Worm (Caenorhabditis elegans) whole organism, L4 larva: ENCODE measurements around the gene his-48.

Source experiments
- D1046.2 ChIP-seq: fragments of 200-800 bp; sonication (Bioruptor generic); IDR thresholded peaks from 2 replicates; pipeline ENCODE4 v1.3.6; 2022; ENCODE audit warnings: missing genetic modification characterization, missing compliant biosample characterization
- F49E8.2 ChIP-seq: sonication (generic microtip); optimal IDR thresholded peaks from 2 replicates; lab custom pipeline; 2016; ENCODE audit warnings: missing compliant biosample characterization, mild to moderate bottlenecking, missing genetic modification characterization, borderline replicate concordance
- R02D3.7 ChIP-seq: fragments of 150-350 bp; sonication (generic microtip); optimal IDR thresholded peaks from 3 replicates; lab custom pipeline; 2014; ENCODE audit warnings: missing biosample characterization, missing genetic modification characterization
- Y5F2A.4 ChIP-seq: fragments of 200-800 bp; sonication (Bioruptor generic); optimal IDR thresholded peaks from 2 replicates; lab custom pipeline; 2018; ENCODE audit warnings: mild to moderate bottlenecking, missing genetic modification characterization, missing compliant biosample characterization
- ceh-20 ChIP-seq: fragments of 200-800 bp; sonication (Bioruptor generic); IDR thresholded peaks from 2 replicates; pipeline ENCODE4 v1.3.6; 2022; ENCODE audit warnings: missing genetic modification reagents, missing genetic modification characterization, missing compliant biosample characterization
- ceh-32 ChIP-seq: sonication (generic microtip); optimal IDR thresholded peaks from 2 replicates; lab custom pipeline; 2016; ENCODE audit warnings: mild to moderate bottlenecking, missing genetic modification characterization, missing compliant biosample characterization; ENCODE audit not compliant: poor library complexity
- ceh-62 ChIP-seq: sonication (generic microtip); optimal IDR thresholded peaks from 2 replicates; lab custom pipeline; 2017; ENCODE audit warnings: missing biosample characterization, missing genetic modification characterization
- cey-2 ChIP-seq: sonication (generic microtip); optimal IDR thresholded peaks from 3 replicates; lab custom pipeline; 2017; ENCODE audit warnings: missing genetic modification characterization, mild to moderate bottlenecking, missing compliant biosample characterization, antibody characterized with exemption, borderline replicate concordance; ENCODE audit not compliant: insufficient read depth
- ctbp-1 ChIP-seq: fragments of 200-800 bp; sonication (Bioruptor generic); IDR thresholded peaks from 2 replicates; pipeline ENCODE4 v1.3.6; 2022; ENCODE audit warnings: missing genetic modification reagents, missing genetic modification characterization, missing compliant biosample characterization
- daf-12 ChIP-seq: fragments of 150-350 bp; optimal IDR thresholded peaks from 2 replicates; lab custom pipeline; 2014; ENCODE audit warnings: missing biosample characterization, missing genetic modification reagents, missing genetic modification characterization
- daf-16 ChIP-seq, 3 experiments: sonication (generic microtip); optimal IDR thresholded peaks; 2 replicates each; lab custom pipeline; 2016 to 2017; ENCODE audit warnings: missing genetic modification characterization in 3 of 3, missing genetic modification reagents in 3 of 3, mild to moderate bottlenecking in 2 of 3, missing compliant biosample characterization in 2 of 3, missing biosample characterization in 1 of 3, moderate library complexity in 1 of 3
- daf-19 ChIP-seq: fragments of 200-800 bp; sonication (Bioruptor generic); conservative IDR thresholded peaks from 2 replicates; pipeline ENCODE4 v1.3.6; 2022; ENCODE audit warnings: missing genetic modification characterization, missing compliant biosample characterization
- duxl-1 ChIP-seq: sonication (generic microtip); optimal IDR thresholded peaks from 2 replicates; lab custom pipeline; 2016; ENCODE audit warnings: mild to moderate bottlenecking, missing genetic modification characterization, moderate library complexity, missing compliant biosample characterization; ENCODE audit not compliant: poor library complexity
- egl-27 ChIP-seq: sonication (generic microtip); optimal IDR thresholded peaks from 3 replicates; lab custom pipeline; 2017; ENCODE audit warnings: missing biosample characterization, missing genetic modification reagents, missing genetic modification characterization
- egl-43 ChIP-seq: fragments of 200-800 bp; sonication (Bioruptor generic); IDR thresholded peaks from 2 replicates; pipeline ENCODE4 v1.3.6; 2022; ENCODE audit warnings: missing genetic modification reagents, missing genetic modification characterization, missing compliant biosample characterization
- hif-1 ChIP-seq, 2 experiments: sonication (generic microtip); optimal IDR thresholded peaks; 2 replicates each; lab custom pipeline; 2016 to 2017; ENCODE audit warnings: missing compliant biosample characterization in 2 of 2, missing genetic modification characterization in 2 of 2, missing genetic modification reagents in 2 of 2, missing genotype in 2 of 2, mild to moderate bottlenecking in 1 of 2
- hmg-1.1 ChIP-seq: fragments of 200-800 bp; sonication (Bioruptor generic); IDR thresholded peaks from 2 replicates; pipeline ENCODE4 v1.3.6; 2022; ENCODE audit warnings: missing genetic modification reagents, missing genetic modification characterization, missing compliant biosample characterization
- lim-7 ChIP-seq: fragments of 200-800 bp; sonication (Bioruptor generic); IDR thresholded peaks from 2 replicates; pipeline ENCODE4 v1.3.6; 2022; ENCODE audit warnings: missing genetic modification characterization, missing compliant biosample characterization
- lin-1 ChIP-seq: fragments of 200-800 bp; sonication (Bioruptor generic); IDR thresholded peaks from 2 replicates; pipeline ENCODE4 v1.3.6; 2022; ENCODE audit warnings: missing genetic modification reagents, missing genetic modification characterization, missing compliant biosample characterization
- lin-39 ChIP-seq: fragments of 150-350 bp; optimal IDR thresholded peaks from 2 replicates; lab custom pipeline; 2014; ENCODE audit warnings: missing biosample characterization, missing genetic modification reagents, missing genetic modification characterization
- lsy-2 ChIP-seq, 2 experiments: fragments of 150-350 bp in 1 of 2; sonication (generic microtip) in 1 of 2; optimal IDR thresholded peaks; 2 replicates each; lab custom pipeline; 2014 to 2017; ENCODE audit warnings: missing biosample characterization in 2 of 2, missing genetic modification characterization in 2 of 2
- madf-5 ChIP-seq, 2 experiments: fragments of 200-800 bp; sonication (Bioruptor generic); IDR thresholded peaks; 2 replicates each; pipeline ENCODE4 v1.3.6; 2022; ENCODE audit warnings: missing compliant biosample characterization in 2 of 2, missing genetic modification characterization in 2 of 2
- madf-9 ChIP-seq: fragments of 200-800 bp; sonication (Bioruptor generic); conservative IDR thresholded peaks from 2 replicates; pipeline ENCODE4 v1.3.6; 2022; ENCODE audit warnings: missing genetic modification reagents, missing genetic modification characterization, missing compliant biosample characterization
- mdl-1 ChIP-seq, 2 experiments: fragments of 150-350 bp in 1 of 2; sonication (generic microtip) in 1 of 2; optimal IDR thresholded peaks; 2 replicates each; lab custom pipeline; 2014 to 2017; ENCODE audit warnings: missing biosample characterization in 2 of 2, missing genetic modification characterization in 2 of 2
- mxl-3 ChIP-seq: fragments of 200-800 bp; sonication (Bioruptor generic); optimal IDR thresholded peaks from 2 replicates; lab custom pipeline; 2018; ENCODE audit warnings: mild to moderate bottlenecking, missing genetic modification characterization, missing compliant biosample characterization
- nhr-102 ChIP-seq: sonication (generic microtip); optimal IDR thresholded peaks from 2 replicates; lab custom pipeline; 2016; ENCODE audit warnings: mild to moderate bottlenecking, missing genetic modification characterization, moderate library complexity, missing compliant biosample characterization
- nhr-111 ChIP-seq: fragments of 200-800 bp; sonication (Bioruptor generic); optimal IDR thresholded peaks from 2 replicates; lab custom pipeline; 2018; ENCODE audit warnings: mild to moderate bottlenecking, missing genetic modification characterization, missing compliant biosample characterization
- nhr-6 ChIP-seq: fragments of 150-350 bp; optimal IDR thresholded peaks from 2 replicates; lab custom pipeline; 2014; ENCODE audit warnings: missing biosample characterization, missing genetic modification characterization
- pqm-1 ChIP-seq: sonication (generic microtip); optimal IDR thresholded peaks from 2 replicates; lab custom pipeline; 2017; ENCODE audit warnings: missing biosample characterization, missing genetic modification characterization
- sdz-12 ChIP-seq: fragments of 200-800 bp; sonication (Bioruptor generic); optimal IDR thresholded peaks from 2 replicates; lab custom pipeline; 2018; ENCODE audit warnings: mild to moderate bottlenecking, missing genetic modification characterization, missing compliant biosample characterization
- skn-1 ChIP-seq: fragments of 150-350 bp; optimal IDR thresholded peaks from 2 replicates; lab custom pipeline; 2014; ENCODE audit warnings: missing biosample characterization, missing genetic modification characterization
- snpc-4 ChIP-seq: fragments of 150-350 bp; optimal IDR thresholded peaks from 2 replicates; lab custom pipeline; 2014; ENCODE audit warnings: missing biosample characterization, missing genetic modification characterization
- tag-97 ChIP-seq: fragments of 200-800 bp; sonication (Bioruptor generic); IDR thresholded peaks from 2 replicates; pipeline ENCODE4 v1.3.6; 2022; ENCODE audit warnings: missing genetic modification characterization, missing compliant biosample characterization
- unc-130 ChIP-seq: sonication (generic microtip); optimal IDR thresholded peaks from 2 replicates; lab custom pipeline; 2016; ENCODE audit warnings: missing genetic modification reagents, missing genetic modification characterization, missing compliant biosample characterization
- unc-39 ChIP-seq: sonication (generic microtip); optimal IDR thresholded peaks from 2 replicates; lab custom pipeline; 2017; ENCODE audit warnings: missing biosample characterization, missing genetic modification characterization
- unc-62 ChIP-seq, 3 experiments: fragments of 150-350 bp in 1 of 3; sonication (generic microtip); optimal IDR thresholded peaks in 2 of 3; peaks in 1 of 3; 1 replicate in 1 of 3; 2 replicates in 2 of 3; lab custom pipeline; 2014 to 2017; ENCODE audit warnings: missing biosample characterization in 3 of 3, missing genetic modification characterization in 3 of 3, missing genetic modification reagents in 3 of 3, missing genotype in 1 of 3
- vab-7 ChIP-seq: fragments of 200-800 bp; sonication (Bioruptor generic); IDR thresholded peaks from 2 replicates; pipeline ENCODE4 v1.3.6; 2022; ENCODE audit warnings: missing genetic modification reagents, missing genetic modification characterization, missing compliant biosample characterization
- ztf-7 ChIP-seq: fragments of 150-350 bp; optimal IDR thresholded peaks from 2 replicates; lab custom pipeline; 2014; ENCODE audit warnings: missing biosample characterization, missing genetic modification characterization

his-48 gene

DNA sequence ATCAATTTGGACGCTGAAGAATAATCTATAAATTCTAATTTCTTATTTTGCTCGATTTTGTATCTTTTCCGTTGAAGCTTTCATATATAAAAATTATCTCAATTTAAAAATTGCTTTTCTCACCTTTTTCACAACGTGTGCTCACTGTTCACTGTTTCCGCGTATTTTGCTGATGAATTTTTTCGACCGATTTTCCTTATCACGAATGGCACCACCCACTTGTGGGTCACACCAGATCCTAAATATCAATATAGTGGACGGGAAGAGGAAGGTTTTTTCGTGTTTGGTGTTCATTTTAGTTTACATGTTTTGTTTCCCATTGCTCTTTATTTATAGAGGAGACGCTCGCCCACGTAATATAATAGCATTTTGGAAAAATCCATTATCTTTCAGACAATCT lies 8.9 kb upstream of the his-48 start:
- TF ChIP-seq egl-27 (tag; lab: Kevin White, UChicago) (no peak), ctbp-1 (GFP tag; lab: Robert Waterston, UW) (no peak), lim-7 (GFP tag; lab: Robert Waterston, UW) (no peak)
- TF ChIP-seq, all 104 proteins: peak for 0

DNA sequence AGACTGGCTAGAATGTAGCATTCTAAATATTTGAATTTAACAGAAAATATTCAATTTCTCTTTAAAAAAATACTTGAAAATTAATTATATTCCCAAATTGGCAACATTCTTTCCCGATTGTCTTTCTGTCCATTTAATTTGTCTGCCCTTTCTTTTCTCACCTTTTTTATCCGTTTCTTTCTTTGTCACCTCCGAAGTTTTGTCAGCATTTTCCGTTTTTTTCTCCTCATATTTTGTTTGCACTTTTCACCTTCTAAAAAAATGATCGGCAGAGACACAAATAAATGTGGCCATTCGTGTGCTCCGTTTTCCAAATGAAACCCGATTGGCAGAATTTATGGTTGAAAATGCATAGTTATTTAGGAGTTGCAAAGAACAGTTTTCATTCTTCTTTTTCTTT lies 8.4 kb upstream of the his-48 start:
- no peak for TF ChIP-seq daf-12 (tag; lab: Kevin White, UChicago)

DNA sequence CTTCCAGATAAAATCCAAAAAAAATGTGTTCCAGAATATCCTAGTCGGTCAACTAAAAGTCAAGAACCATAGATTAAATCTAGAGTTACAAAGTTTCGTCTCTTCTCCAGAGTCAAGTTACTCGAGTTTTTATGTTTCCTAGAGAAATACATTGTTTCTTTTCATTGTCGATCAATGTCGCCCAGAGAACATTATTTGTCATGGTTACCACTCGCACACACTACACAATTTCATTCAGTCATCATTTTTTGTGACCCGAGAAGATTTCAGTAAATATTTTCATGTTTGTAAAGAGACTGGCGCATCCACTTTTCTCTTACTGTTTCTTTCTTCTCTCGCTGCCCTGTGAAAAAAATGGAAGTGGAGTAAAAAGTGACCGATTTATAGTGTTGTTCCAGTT lies 7.9 kb upstream of the his-48 start:
- no peak for TF ChIP-seq snpc-4 (tag; lab: Kevin White, UChicago)
- TF ChIP-seq egl-43 (GFP tag; lab: Robert Waterston, UW), result no peak
- TF ChIP-seq ceh-62 (tag; lab: Kevin White, UChicago), result no peak
- no peak for TF ChIP-seq pqm-1 (tag; lab: Kevin White, UChicago)
- no peak for TF ChIP-seq ztf-7 (tag; lab: Kevin White, UChicago)
- TF ChIP-seq D1046.2 (GFP tag; lab: Robert Waterston, UW), result no peak
- peak in 1 of 2 experiments; percentile 85 for TF ChIP-seq unc-62 (GFP tag; optimal IDR thresholded peaks at IDR 0.05 in 1 of 2; lab: Kevin White, UChicago)
- no peak for TF ChIP-seq unc-62 (tag; optimal IDR thresholded peaks at IDR 0.05; lab: Kevin White, UChicago)
- no peak for TF ChIP-seq vab-7 (GFP tag; lab: Robert Waterston, UW)

DNA sequence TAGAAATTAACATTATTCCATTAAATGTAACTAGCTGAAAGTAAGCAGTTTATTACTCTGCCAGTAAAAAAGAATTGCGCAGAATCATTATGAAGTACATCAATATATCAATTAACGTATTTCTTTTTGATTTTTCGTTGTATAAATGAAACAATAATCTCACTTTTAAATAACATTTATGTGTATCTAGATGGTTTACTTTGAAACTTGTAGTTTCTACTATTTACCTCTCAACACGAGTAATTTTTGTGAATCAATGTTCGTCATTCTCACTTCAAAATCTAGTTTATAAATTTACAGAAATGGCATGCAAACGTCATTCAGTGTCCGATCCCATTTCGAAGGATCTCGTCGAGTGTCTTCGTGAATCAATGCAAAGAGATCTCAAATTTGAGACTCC lies 7.4 kb upstream of the his-48 start, which contains the start of gene gspd-1:
Gene gspd-1 (plus strand): TSS at position 301 of the 400 bp plus-strand sequence.
- TF ChIP-seq skn-1 (tag; lab: Kevin White, UChicago) (no peak), tag-97 (GFP tag; lab: Robert Waterston, UW) (no peak), ceh-32 (tag; lab: Kevin White, UChicago) (no peak), hmg-1.1 (no peak), sdz-12 (GFP tag; lab: Kevin White, UChicago) (no peak), nhr-111 (GFP tag; lab: Kevin White, UChicago) (no peak), lin-1 (no peak), F49E8.2 (no peak), mdl-1 (tag; optimal IDR thresholded peaks at IDR 0.05; lab: Kevin White, UChicago) (no peak), daf-16 (GFP tag; optimal IDR thresholded peaks at IDR 0.05; lab: Kevin White, UChicago) (no peak), daf-16 (tag; optimal IDR thresholded peaks at IDR 0.05; lab: Kevin White, UChicago) (no peak), vab-7 (GFP tag; lab: Robert Waterston, UW) (no peak), ceh-20 (GFP tag; lab: Robert Waterston, UW) (no peak), madf-9 (GFP tag; lab: Robert Waterston, UW) (no peak)

DNA sequence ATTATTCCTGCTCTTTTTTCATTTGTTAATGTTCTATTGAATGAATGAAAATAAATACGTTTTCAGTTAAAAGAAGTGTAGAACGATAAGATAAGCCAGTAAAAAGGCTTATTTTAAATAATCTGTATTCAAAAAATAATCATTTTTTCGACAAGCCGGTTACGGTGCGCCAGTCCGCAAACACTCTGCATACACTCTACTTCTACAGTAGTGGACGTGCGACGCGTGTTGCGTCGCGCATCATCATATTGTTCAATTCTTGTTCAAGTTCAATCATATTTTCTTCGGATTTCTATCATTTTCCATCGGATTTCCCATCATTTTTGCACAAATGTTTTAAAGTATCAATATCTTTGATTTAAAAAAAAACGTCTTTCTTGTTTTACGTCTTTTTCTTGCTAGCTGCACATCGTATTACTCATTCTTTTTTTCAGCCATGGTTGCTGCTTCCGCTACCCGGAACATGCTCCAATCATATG lies 4.6 kb upstream of the his-48 start, which contains the start of gene B0035.18:
Gene B0035.18 (plus strand): TSS at position 429 of the 479 bp plus-strand sequence.
- TF ChIP-seq lsy-2 (tag; optimal IDR thresholded peaks at IDR 0.05; lab: Kevin White, UChicago) (peak in 1 of 2 experiments; percentile 12), unc-130 (peak; percentile 2), daf-19 (GFP tag; lab: Robert Waterston, UW) (no peak)

DNA sequence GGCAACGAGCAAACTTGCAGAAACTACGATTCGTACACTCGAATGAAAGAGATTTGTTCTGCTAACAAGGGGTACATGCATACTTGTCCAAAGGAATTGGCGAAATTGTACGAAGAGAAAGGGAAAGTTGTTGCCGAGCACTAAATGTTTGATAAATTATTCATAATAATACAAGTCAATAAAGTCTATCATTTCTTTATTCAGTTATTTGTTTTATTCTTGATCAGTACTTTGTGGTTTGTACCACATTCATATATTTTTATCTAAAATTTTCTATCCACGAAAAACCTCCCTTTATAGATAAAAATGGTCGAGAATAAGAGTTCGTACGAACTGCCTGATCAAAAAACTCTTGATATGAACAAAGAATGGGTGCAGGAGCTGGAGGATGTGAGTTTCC lies 4.0 kb upstream of the his-48 start, which contains the start of gene edg-1:
Gene edg-1 (plus strand): TSS at position 301 of the 400 bp plus-strand sequence.
- no peak for TF ChIP-seq daf-16 (GFP tag; optimal IDR thresholded peaks at IDR 0.05; lab: Kevin White, UChicago)
- peak; percentile 9 for TF ChIP-seq daf-16 (tag; optimal IDR thresholded peaks at IDR 0.05; lab: Kevin White, UChicago)
- TF ChIP-seq mdl-1 (tag; optimal IDR thresholded peaks at IDR 0.05; lab: Kevin White, UChicago), result no peak

DNA sequence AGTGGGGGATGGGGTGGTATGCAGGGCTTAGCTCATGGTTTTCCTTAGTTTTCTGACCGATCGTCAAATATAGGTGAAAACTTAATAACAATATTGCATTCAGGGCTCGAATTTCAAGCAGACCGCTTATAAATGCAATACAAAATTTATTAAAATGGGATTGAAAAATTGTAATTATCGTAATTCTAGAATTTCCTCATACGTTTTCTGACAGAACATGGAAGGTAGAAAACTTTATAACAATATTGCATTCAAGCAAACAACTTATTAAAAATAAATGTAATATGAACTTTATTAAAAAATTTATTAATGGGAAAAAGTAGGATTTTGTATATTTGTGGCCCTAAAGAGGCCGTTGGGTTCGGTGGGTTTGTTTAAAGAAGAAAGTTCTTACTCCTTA lies 879 bp upstream of the his-48 start:
- TF ChIP-seq R02D3.7 (tag; lab: Kevin White, UChicago), result no peak
- no peak for TF ChIP-seq nhr-102 (tag; lab: Kevin White, UChicago)
- no peak for TF ChIP-seq mxl-3 (GFP tag; lab: Kevin White, UChicago)
- no peak for TF ChIP-seq hif-1 (tag; optimal IDR thresholded peaks at IDR 0.05; lab: Kevin White, UChicago)
- no peak for TF ChIP-seq madf-5 (GFP tag; IDR thresholded peaks at IDR 0.05; lab: Robert Waterston, UW)
- no peak for TF ChIP-seq cey-2 (tag; lab: Kevin White, UChicago)
- TF ChIP-seq unc-39 (tag; lab: Kevin White, UChicago), result no peak
- TF ChIP-seq duxl-1 (tag; lab: Kevin White, UChicago), result no peak
- TF ChIP-seq nhr-6 (tag; lab: Kevin White, UChicago), result no peak
- TF ChIP-seq lin-39 (tag; lab: Kevin White, UChicago), result no peak
- no peak for TF ChIP-seq egl-43 (GFP tag; lab: Robert Waterston, UW)
- TF ChIP-seq ceh-20 (GFP tag; lab: Robert Waterston, UW), result no peak
- TF ChIP-seq Y5F2A.4 (GFP tag; lab: Kevin White, UChicago), result no peak
